Fruit fly (Drosophila melanogaster) whole organism, embryonic: ENCODE data around the gene CG14082.
A peak's percentile ranks its signal among the peaks of the same experiment; 100 is the strongest.

Source experiments
- CG11398 ChIP-seq: fragments of 200-800 bp; sonication (Bioruptor generic); optimal IDR thresholded peaks from 2 replicates; lab custom pipeline; 2016; ENCODE audit warnings: missing biosample characterization, missing genetic modification characterization
- CG11504 ChIP-seq: fragments of 200-800 bp; sonication (Bioruptor generic); optimal IDR thresholded peaks from 3 replicates; lab custom pipeline; 2019; ENCODE audit warnings: missing biosample characterization, mild to moderate bottlenecking, missing genetic modification characterization, moderate library complexity
- CG12391 ChIP-seq: fragments of 200-800 bp; sonication (Bioruptor generic); optimal IDR thresholded peaks from 3 replicates; lab custom pipeline; 2018; ENCODE audit warnings: missing biosample characterization, mild to moderate bottlenecking, missing genetic modification characterization, moderate library complexity
- CG12659 ChIP-seq: fragments of 200-800 bp; sonication (Bioruptor generic); optimal IDR thresholded peaks from 3 replicates; lab custom pipeline; 2017; ENCODE audit warnings: mild to moderate bottlenecking, missing biosample characterization, missing genetic modification reagents, missing genetic modification characterization
- CG12769 ChIP-seq: fragments of 200-800 bp; sonication (Bioruptor generic); optimal IDR thresholded peaks from 2 replicates; lab custom pipeline; 2019; ENCODE audit warnings: missing biosample characterization, mild to moderate bottlenecking, missing genetic modification characterization, moderate library complexity
- CG13424 ChIP-seq: fragments of 200-800 bp; sonication (Bioruptor generic); optimal IDR thresholded peaks from 2 replicates; lab custom pipeline; 2019; ENCODE audit warnings: missing biosample characterization, mild to moderate bottlenecking, missing genetic modification characterization, moderate library complexity
- CG14014 ChIP-seq: fragments of 200-800 bp; sonication (Bioruptor generic); IDR thresholded peaks from 2 replicates; pipeline ENCODE4 v1.3.6; 2022; ENCODE audit warnings: missing biosample characterization, missing genetic modification characterization
- CG15269 ChIP-seq: fragments of 200-800 bp; sonication (Bioruptor generic); optimal IDR thresholded peaks from 2 replicates; lab custom pipeline; 2018; ENCODE audit warnings: missing biosample characterization, mild to moderate bottlenecking, missing genetic modification characterization, moderate library complexity
- CG1529 ChIP-seq: fragments of 200-800 bp; sonication (Bioruptor generic); optimal IDR thresholded peaks from 3 replicates; lab custom pipeline; 2018; ENCODE audit warnings: missing biosample characterization, missing genetic modification characterization
- CG17359 ChIP-seq: fragments of 200-800 bp; sonication (Bioruptor generic); optimal IDR thresholded peaks from 3 replicates; lab custom pipeline; 2018; ENCODE audit warnings: missing biosample characterization, mild to moderate bottlenecking, missing genetic modification characterization, moderate library complexity
- CG17361 ChIP-seq: fragments of 200-800 bp; sonication (Bioruptor generic); IDR thresholded peaks from 3 replicates; pipeline ENCODE4 v1.3.6; 2022; ENCODE audit warnings: missing biosample characterization, missing genetic modification characterization
- CG18011 ChIP-seq: fragments of 200-800 bp; sonication (Bioruptor generic); optimal IDR thresholded peaks from 2 replicates; lab custom pipeline; 2017; ENCODE audit warnings: missing biosample characterization, missing genetic modification characterization, mild to moderate bottlenecking, moderate library complexity, missing genotype
- CG2199 ChIP-seq: fragments of 200-800 bp; sonication (Bioruptor generic); IDR thresholded peaks from 3 replicates; pipeline ENCODE4 v1.3.6; 2022; ENCODE audit warnings: missing biosample characterization, missing genetic modification characterization
- CG2202 ChIP-seq: fragments of 200-800 bp; sonication (Bioruptor generic); optimal IDR thresholded peaks from 2 replicates; lab custom pipeline; 2018; ENCODE audit warnings: missing biosample characterization, mild to moderate bottlenecking, missing genetic modification characterization
- CG31441 ChIP-seq: fragments of 200-800 bp; sonication (Bioruptor generic); IDR thresholded peaks from 2 replicates; pipeline ENCODE4 v1.3.6; 2022; ENCODE audit warnings: missing biosample characterization, missing genetic modification characterization
- CG3838 ChIP-seq: fragments of 200-800 bp; sonication (Bioruptor generic); optimal IDR thresholded peaks from 3 replicates; lab custom pipeline; 2016; ENCODE audit warnings: missing biosample characterization, missing genetic modification characterization
- CG4282 ChIP-seq: fragments of 200-800 bp; sonication (Bioruptor generic); optimal IDR thresholded peaks from 2 replicates; lab custom pipeline; 2016; ENCODE audit warnings: missing biosample characterization, missing genetic modification characterization
- CG4820 ChIP-seq: fragments of 200-800 bp; sonication (Bioruptor generic); optimal IDR thresholded peaks from 3 replicates; lab custom pipeline; 2016; ENCODE audit warnings: missing biosample characterization, missing genetic modification characterization
- CG6254 ChIP-seq: fragments of 200-800 bp; sonication (Bioruptor generic); optimal IDR thresholded peaks from 3 replicates; lab custom pipeline; 2017; ENCODE audit warnings: mild to moderate bottlenecking, missing biosample characterization, missing genetic modification reagents, missing genetic modification characterization
- CG6689 ChIP-seq: fragments of 200-800 bp; sonication (Bioruptor generic); IDR thresholded peaks from 2 replicates; pipeline ENCODE4 v1.3.6; 2022; ENCODE audit warnings: missing biosample characterization, missing genetic modification characterization
- CG7745 ChIP-seq: fragments of 200-800 bp; sonication (Bioruptor generic); optimal IDR thresholded peaks from 2 replicates; lab custom pipeline; 2018; ENCODE audit warnings: missing biosample characterization, mild to moderate bottlenecking, missing genetic modification characterization, moderate library complexity
- CG7839 ChIP-seq: fragments of 200-800 bp; sonication (Bioruptor generic); optimal IDR thresholded peaks from 3 replicates; lab custom pipeline; 2018; ENCODE audit warnings: missing biosample characterization, mild to moderate bottlenecking, missing genetic modification characterization, moderate library complexity
- CG8924 ChIP-seq: fragments of 200-800 bp; optimal IDR thresholded peaks from 3 replicates; lab custom pipeline; 2019; ENCODE audit warnings: missing biosample characterization, mild to moderate bottlenecking, missing genetic modification characterization, moderate library complexity
- CG9437 ChIP-seq: fragments of 200-800 bp; sonication (Bioruptor generic); optimal IDR thresholded peaks from 2 replicates; lab custom pipeline; 2018; ENCODE audit warnings: missing biosample characterization, mild to moderate bottlenecking, missing genetic modification characterization
- Deaf1 ChIP-seq: fragments of 200-800 bp; optimal IDR thresholded peaks from 3 replicates; lab custom pipeline; 2019; ENCODE audit warnings: missing biosample characterization, mild to moderate bottlenecking, missing genetic modification characterization, moderate library complexity
- Dek ChIP-seq: fragments of 200-800 bp; sonication (Bioruptor generic); optimal IDR thresholded peaks from 3 replicates; lab custom pipeline; 2019; ENCODE audit warnings: missing biosample characterization, mild to moderate bottlenecking, missing genetic modification characterization, moderate library complexity
- Doc2 ChIP-seq: fragments of 200-800 bp; sonication (Bioruptor generic); IDR thresholded peaks from 2 replicates; pipeline ENCODE4 v1.3.6; 2022; ENCODE audit warnings: missing biosample characterization, missing genetic modification characterization
- Eip74EF ChIP-seq, 2 experiments: fragments of 200-800 bp in 1 of 2; fragments of >200 bp in 1 of 2; sonication (Bioruptor generic) in 1 of 2; optimal IDR thresholded peaks; 2 replicates each; lab custom pipeline; 2017 to 2019; ENCODE audit warnings: missing biosample characterization in 2 of 2, missing genetic modification characterization in 2 of 2, mild to moderate bottlenecking in 1 of 2, moderate library complexity in 1 of 2
- HHEX ChIP-seq: fragments of 200-800 bp; sonication (Bioruptor generic); optimal IDR thresholded peaks from 3 replicates; lab custom pipeline; 2017; ENCODE audit warnings: missing biosample characterization, mild to moderate bottlenecking, missing genetic modification characterization, missing genetic modification reagents
- HLH3B ChIP-seq: fragments of 200-800 bp; sonication (Bioruptor generic); IDR thresholded peaks from 2 replicates; pipeline ENCODE4 v1.3.6; 2022; ENCODE audit warnings: missing biosample characterization, missing genetic modification characterization
- Nf-YC ChIP-seq: fragments of 200-800 bp; optimal IDR thresholded peaks from 3 replicates; lab custom pipeline; 2019; ENCODE audit warnings: missing biosample characterization, mild to moderate bottlenecking, missing genetic modification characterization, moderate library complexity
- PHDP ChIP-seq: fragments of 200-800 bp; sonication (Bioruptor generic); optimal IDR thresholded peaks from 3 replicates; lab custom pipeline; 2018; ENCODE audit warnings: missing biosample characterization, mild to moderate bottlenecking, missing genetic modification characterization, moderate library complexity
- Sox102F ChIP-seq: fragments of 200-800 bp; sonication (Bioruptor generic); optimal IDR thresholded peaks from 2 replicates; lab custom pipeline; 2018; ENCODE audit warnings: missing biosample characterization, mild to moderate bottlenecking, missing genetic modification characterization, moderate library complexity
- Xrp1 ChIP-seq: fragments of 200-800 bp; sonication (Bioruptor generic); IDR thresholded peaks from 2 replicates; pipeline ENCODE4 v1.3.6; 2022; ENCODE audit warnings: missing biosample characterization, missing genetic modification characterization
- az2 ChIP-seq: fragments of 200-800 bp; sonication (Bioruptor generic); optimal IDR thresholded peaks from 3 replicates; lab custom pipeline; 2016; ENCODE audit warnings: missing biosample characterization, missing genetic modification characterization
- dmrt11E ChIP-seq: fragments of 200-800 bp; sonication (Bioruptor generic); optimal IDR thresholded peaks from 3 replicates; lab custom pipeline; 2018; ENCODE audit warnings: missing biosample characterization, mild to moderate bottlenecking, missing genetic modification characterization, moderate library complexity
- ewg ChIP-seq: fragments of 200-800 bp; sonication (Bioruptor generic); optimal IDR thresholded peaks from 3 replicates; lab custom pipeline; 2017; ENCODE audit warnings: mild to moderate bottlenecking, missing biosample characterization, missing genetic modification reagents, missing genetic modification characterization
- gcm ChIP-seq: fragments of 200-800 bp; sonication (Bioruptor generic); optimal IDR thresholded peaks from 2 replicates; lab custom pipeline; 2019; ENCODE audit warnings: missing biosample characterization, mild to moderate bottlenecking, missing genetic modification characterization, moderate library complexity
- gem ChIP-seq: fragments of 200-800 bp; sonication (Bioruptor generic); optimal IDR thresholded peaks from 2 replicates; lab custom pipeline; 2019; ENCODE audit warnings: missing biosample characterization, mild to moderate bottlenecking, missing genetic modification characterization, moderate library complexity
- klu ChIP-seq: fragments of 200-800 bp; sonication (Bioruptor generic); IDR thresholded peaks from 2 replicates; pipeline ENCODE4 v1.3.6; 2022; ENCODE audit warnings: missing biosample characterization, missing genetic modification characterization
- nmo ChIP-seq: fragments of 200-800 bp; sonication (Bioruptor generic); optimal IDR thresholded peaks from 2 replicates; lab custom pipeline; 2018; ENCODE audit warnings: missing biosample characterization, mild to moderate bottlenecking, missing genetic modification characterization, moderate library complexity
- oc ChIP-seq: fragments of 200-800 bp; sonication (Bioruptor generic); optimal IDR thresholded peaks from 2 replicates; lab custom pipeline; 2018; ENCODE audit warnings: missing biosample characterization, mild to moderate bottlenecking, missing genetic modification characterization, moderate library complexity
- pho ChIP-seq: fragments of 200-800 bp; sonication (Bioruptor generic); optimal IDR thresholded peaks from 2 replicates; lab custom pipeline; 2016; ENCODE audit warnings: missing biosample characterization, missing genetic modification characterization
- prd ChIP-seq, 3 experiments: fragments of >200 bp in 2 of 3; fragments of 200-800 bp in 1 of 3; sonication (Bioruptor generic) in 1 of 3; optimal IDR thresholded peaks in 2 of 3; IDR thresholded peaks in 1 of 3; 2 replicates in 2 of 3; 3 replicates in 1 of 3; pipeline versions ENCODE4 v1.3.6 to Lab custom; 2017 to 2022; ENCODE audit warnings: missing biosample characterization in 1 of 3, missing genetic modification characterization in 1 of 3
- row ChIP-seq: fragments of 200-800 bp; sonication (Bioruptor generic); IDR thresholded peaks from 3 replicates; pipeline ENCODE4 v1.3.6; 2022; ENCODE audit warnings: missing biosample characterization, missing genetic modification characterization
- zf30C ChIP-seq: fragments of 200-800 bp; sonication (Bioruptor generic); optimal IDR thresholded peaks from 3 replicates; lab custom pipeline; 2018; ENCODE audit warnings: missing biosample characterization, mild to moderate bottlenecking, missing genetic modification characterization

Gene CG14082

DNA sequence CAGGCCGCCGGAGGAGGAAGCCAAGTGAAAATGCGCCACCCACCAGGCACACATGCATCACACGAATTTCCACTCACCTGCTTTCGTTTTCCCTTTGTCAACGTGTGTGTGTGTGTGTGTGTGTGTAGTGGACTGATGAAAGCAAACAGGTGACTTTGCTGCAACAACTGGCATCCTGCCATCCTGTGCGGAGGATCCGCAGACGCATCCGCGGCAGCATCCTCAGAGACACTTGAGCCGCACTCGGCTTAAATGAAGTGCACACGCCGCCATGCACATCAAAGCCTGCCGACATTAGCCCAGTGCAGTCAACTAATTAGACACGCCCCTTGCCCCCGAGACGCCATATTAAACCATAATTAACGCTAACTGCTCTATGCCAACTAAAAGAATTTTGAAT, 80.0 kb downstream of the CG14082 start (continued):
- 0 out of 3 replicates have a peak, but pooled peaks have one; percentile 39 for TF ChIP-seq CG2199 (GFP tag; lab: Robert Waterston, UW)
- TF ChIP-seq, all 482 proteins: peak for 8

dm6 chr3L:19056857-19057324, 81.9 kb downstream of the CG14082 start:
- TF ChIP-seq CG11504 (tag; lab: Kevin White, UChicago) (peak; percentile 88), zf30C (GFP tag; lab: Kevin White, UChicago) (peak; percentile 38), HLH3B (0 out of 2 replicates have a peak, but pooled peaks have one; percentile 8), row (GFP tag; lab: Robert Waterston, UW) (peak; percentile 58; the same call in 2 of the 3 replicates), CG1529 (GFP tag; lab: Kevin White, UChicago) (peak; percentile 43), CG9437 (GFP tag; lab: Kevin White, UChicago) (peak; percentile 23), Deaf1 (tag; lab: Kevin White, UChicago) (peak; percentile 2), CG31441 (GFP tag; lab: Robert Waterston, UW) (peak; percentile 71), CG13424 (tag; lab: Kevin White, UChicago) (peak; percentile 6), PHDP (tag; lab: Kevin White, UChicago) (peak; percentile 27), ewg (GFP tag; lab: Kevin White, UChicago) (peak; percentile 13), Sox102F (GFP tag; lab: Kevin White, UChicago) (peak; percentile 58), CG7839 (tag; lab: Kevin White, UChicago) (peak; percentile 38), Eip74EF (GFP tag; optimal IDR thresholded peaks at IDR 0.05; lab: Kevin White, UChicago) (peak in 1 of 2 experiments; percentile 48), pho (GFP tag; lab: Kevin White, UChicago) (no peak), dmrt11E (tag; lab: Kevin White, UChicago) (peak; percentile 70), CG4282 (GFP tag; lab: Kevin White, UChicago) (no peak), Doc2 (GFP tag; lab: Robert Waterston, UW) (no peak), CG6254 (GFP tag; lab: Kevin White, UChicago) (peak; percentile 31), CG12769 (no peak), klu (GFP tag; lab: Robert Waterston, UW) (no peak), az2 (GFP tag; lab: Kevin White, UChicago) (peak; percentile 34), CG3838 (GFP tag; lab: Kevin White, UChicago) (no peak), CG7745 (tag; lab: Kevin White, UChicago) (no peak), gem (peak; percentile 68), Nf-YC (tag; lab: Kevin White, UChicago) (no peak), Dek (tag; lab: Kevin White, UChicago) (no peak), CG12391 (tag; lab: Kevin White, UChicago) (peak; percentile 66), CG4820 (GFP tag; lab: Kevin White, UChicago) (no peak), Xrp1 (GFP tag; lab: Robert Waterston, UW) (peak; percentile 70), HHEX (GFP tag; lab: Kevin White, UChicago) (peak; percentile 11), CG2202 (tag; lab: Kevin White, UChicago) (peak; percentile 28), CG6689 (GFP tag; lab: Robert Waterston, UW) (0 out of 2 replicates have a peak, but pooled peaks have one; percentile 33), CG18011 (GFP tag; lab: Kevin White, UChicago) (no peak), CG14014 (GFP tag; lab: Robert Waterston, UW) (no peak), CG11398 (GFP tag; lab: Kevin White, UChicago) (no peak), nmo (GFP tag; lab: Kevin White, UChicago) (peak; percentile 48), CG17359 (tag; lab: Kevin White, UChicago) (peak; percentile 13), gcm (GFP tag; lab: Kevin White, UChicago) (peak; percentile 41), CG12659 (GFP tag; lab: Kevin White, UChicago) (peak; percentile 10), CG15269 (peak; percentile 26), oc (tag; lab: Kevin White, UChicago) (peak; percentile 63), CG8924 (tag; lab: Kevin White, UChicago) (peak; percentile 32), prd (optimal IDR thresholded peaks at IDR 0.05; lab: Kevin White, UChicago) (no peak), prd (GFP tag; IDR thresholded peaks at IDR 0.05; lab: Robert Waterston, UW) (no peak; the same call in 2 of the 3 replicates), CG17361 (GFP tag; lab: Robert Waterston, UW) (peak; percentile 66)
